Fruit fly (Drosophila melanogaster) whole organism, embryonic: ENCODE data around the gene CG33654.

Source experiments
- CG14667 ChIP-seq: fragments of 200-800 bp; sonication (Bioruptor generic); IDR thresholded peaks from 2 replicates; pipeline ENCODE4 v1.3.6; 2022; ENCODE audit warnings: missing biosample characterization, missing genetic modification characterization
- CG6689 ChIP-seq: fragments of 200-800 bp; sonication (Bioruptor generic); IDR thresholded peaks from 2 replicates; pipeline ENCODE4 v1.3.6; 2022; ENCODE audit warnings: missing biosample characterization, missing genetic modification characterization
- Dfd ChIP-seq, 2 experiments: fragments of >200 bp; optimal IDR thresholded peaks; 2 replicates each; lab custom pipeline; 2017; ENCODE audit warnings: missing biosample characterization in 2 of 2, missing genetic modification characterization in 2 of 2
- ERR ChIP-seq: fragments of 200-800 bp; sonication (Bioruptor generic); optimal IDR thresholded peaks from 2 replicates; lab custom pipeline; 2016; ENCODE audit warnings: missing biosample characterization, missing genetic modification characterization
- Hr39 ChIP-seq: fragments of >200 bp; optimal IDR thresholded peaks from 2 replicates; lab custom pipeline; 2017
- btn ChIP-seq: fragments of 200-800 bp; sonication (Bioruptor generic); optimal IDR thresholded peaks from 2 replicates; lab custom pipeline; 2016; ENCODE audit warnings: missing biosample characterization, missing genetic modification characterization
- grau ChIP-seq: fragments of 200-800 bp; optimal IDR thresholded peaks from 3 replicates; lab custom pipeline; 2019; ENCODE audit warnings: missing biosample characterization, mild to moderate bottlenecking, missing genetic modification characterization, moderate library complexity
- grn ChIP-seq: fragments of 200-800 bp; sonication (Bioruptor generic); optimal IDR thresholded peaks from 3 replicates; lab custom pipeline; 2017; ENCODE audit warnings: missing biosample characterization, missing genetic modification characterization
- peb ChIP-seq: fragments of 200-800 bp; sonication (Bioruptor generic); IDR thresholded peaks from 2 replicates; pipeline ENCODE4 v1.3.6; 2022; ENCODE audit warnings: missing biosample characterization, missing genetic modification characterization
- toy ChIP-seq: fragments of 200-800 bp; sonication (Bioruptor generic); IDR thresholded peaks from 2 replicates; pipeline ENCODE4 v1.3.6; 2022; ENCODE audit warnings: missing biosample characterization, missing genetic modification characterization
- vvl ChIP-seq: fragments of 200-800 bp; sonication (Bioruptor generic); IDR thresholded peaks from 2 replicates; pipeline ENCODE4 v1.3.6; 2022; ENCODE audit warnings: missing biosample characterization, missing genetic modification characterization

DNA sequence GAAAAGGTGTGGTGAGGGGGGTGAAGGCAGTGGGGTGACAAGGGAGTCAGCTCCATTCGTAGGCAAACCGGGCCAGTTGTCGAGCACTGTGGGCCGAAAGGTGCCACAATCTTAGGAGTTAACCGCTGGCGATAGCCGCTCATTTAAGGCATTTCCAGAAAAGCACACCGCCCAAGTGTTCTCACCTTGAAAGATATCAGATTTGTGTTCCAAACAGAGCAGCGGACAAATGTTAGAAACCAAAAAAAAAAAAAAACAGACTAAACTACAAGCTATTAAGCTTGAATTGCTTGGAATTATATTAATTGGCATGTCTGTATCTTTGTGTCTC, 11.2 kb upstream of the CG33654 start:
- TF ChIP-seq peb (GFP tag; lab: Robert Waterston, UW) (no peak), Hr39 (lab: Kevin White, UChicago) (no peak), toy (GFP tag; lab: Robert Waterston, UW) (no peak), Dfd (GFP tag; optimal IDR thresholded peaks at IDR 0.05; lab: Kevin White, UChicago) (no peak), btn (GFP tag; lab: Kevin White, UChicago) (no peak), grn (GFP tag; lab: Kevin White, UChicago) (no peak), grau (tag; lab: Kevin White, UChicago) (no peak), ERR (GFP tag; lab: Kevin White, UChicago) (no peak), vvl (GFP tag; lab: Robert Waterston, UW) (no peak), CG14667 (GFP tag; lab: Robert Waterston, UW) (no peak), CG6689 (GFP tag; lab: Robert Waterston, UW) (no peak)
